Fruit fly (Drosophila melanogaster) whole organism, embryonic: ENCODE data around the gene Paris.

Source experiments
- C15 ChIP-seq: fragments of 200-800 bp; sonication (Bioruptor generic); IDR thresholded peaks from 3 replicates; pipeline ENCODE4 v1.3.6; 2022; ENCODE audit warnings: missing biosample characterization, missing genetic modification characterization
- CG11085 ChIP-seq: fragments of 200-800 bp; sonication (Bioruptor generic); IDR thresholded peaks from 2 replicates; pipeline ENCODE4 v1.3.6; 2022; ENCODE audit warnings: missing biosample characterization, missing genetic modification characterization
- CG11398 ChIP-seq: fragments of 200-800 bp; sonication (Bioruptor generic); optimal IDR thresholded peaks from 2 replicates; lab custom pipeline; 2016; ENCODE audit warnings: missing biosample characterization, missing genetic modification characterization
- CG11723 ChIP-seq: fragments of 200-800 bp; sonication (Bioruptor generic); optimal IDR thresholded peaks from 2 replicates; lab custom pipeline; 2017; ENCODE audit warnings: missing biosample characterization, mild to moderate bottlenecking, missing genetic modification characterization
- CG12659 ChIP-seq: fragments of 200-800 bp; sonication (Bioruptor generic); optimal IDR thresholded peaks from 3 replicates; lab custom pipeline; 2017; ENCODE audit warnings: mild to moderate bottlenecking, missing biosample characterization, missing genetic modification reagents, missing genetic modification characterization
- CG12769 ChIP-seq: fragments of 200-800 bp; sonication (Bioruptor generic); optimal IDR thresholded peaks from 2 replicates; lab custom pipeline; 2019; ENCODE audit warnings: missing biosample characterization, mild to moderate bottlenecking, missing genetic modification characterization, moderate library complexity
- CG15073 ChIP-seq: fragments of 200-800 bp; sonication (Bioruptor generic); optimal IDR thresholded peaks from 2 replicates; lab custom pipeline; 2016; ENCODE audit warnings: missing biosample characterization, missing genetic modification characterization
- CG15269 ChIP-seq: fragments of 200-800 bp; sonication (Bioruptor generic); optimal IDR thresholded peaks from 2 replicates; lab custom pipeline; 2018; ENCODE audit warnings: missing biosample characterization, mild to moderate bottlenecking, missing genetic modification characterization, moderate library complexity
- CG15514 ChIP-seq: fragments of 200-800 bp; sonication (Bioruptor generic); optimal IDR thresholded peaks from 3 replicates; lab custom pipeline; 2017; ENCODE audit warnings: missing biosample characterization, missing genetic modification characterization, mild to moderate bottlenecking, moderate library complexity, missing genetic modification reagents
- CG18764 ChIP-seq: fragments of 200-800 bp; sonication (Bioruptor generic); optimal IDR thresholded peaks from 3 replicates; lab custom pipeline; 2016; ENCODE audit warnings: missing biosample characterization, missing genetic modification characterization
- CG31224 ChIP-seq: fragments of 200-800 bp; sonication (Bioruptor generic); IDR thresholded peaks from 2 replicates; pipeline ENCODE4 v1.3.6; 2022; ENCODE audit warnings: missing biosample characterization, missing genetic modification characterization
- CG31365 ChIP-seq: fragments of 200-800 bp; sonication (Bioruptor generic); optimal IDR thresholded peaks from 2 replicates; lab custom pipeline; 2018; ENCODE audit warnings: missing biosample characterization, mild to moderate bottlenecking, missing genetic modification characterization
- CG31388 ChIP-seq: fragments of 200-800 bp; sonication (Bioruptor generic); optimal IDR thresholded peaks from 2 replicates; lab custom pipeline; 2016; ENCODE audit warnings: missing biosample characterization, missing genetic modification characterization
- CG32532 ChIP-seq: fragments of 200-800 bp; sonication (Bioruptor generic); IDR thresholded peaks from 2 replicates; pipeline ENCODE4 v1.3.6; 2022; ENCODE audit warnings: missing biosample characterization, missing genetic modification characterization
- CG3281 ChIP-seq: fragments of 200-800 bp; sonication (Bioruptor generic); optimal IDR thresholded peaks from 3 replicates; lab custom pipeline; 2017; ENCODE audit warnings: missing biosample characterization, mild to moderate bottlenecking, missing genetic modification characterization
- CG3838 ChIP-seq: fragments of 200-800 bp; sonication (Bioruptor generic); optimal IDR thresholded peaks from 3 replicates; lab custom pipeline; 2016; ENCODE audit warnings: missing biosample characterization, missing genetic modification characterization
- CG3847 ChIP-seq: fragments of 200-800 bp; sonication (Bioruptor generic); IDR thresholded peaks from 2 replicates; pipeline ENCODE4 v1.3.6; 2022; ENCODE audit warnings: missing biosample characterization, missing genetic modification characterization
- CG3995 ChIP-seq: fragments of 200-800 bp; sonication (Bioruptor generic); optimal IDR thresholded peaks from 3 replicates; lab custom pipeline; 2016; ENCODE audit warnings: missing biosample characterization, missing genetic modification characterization
- CG4360 ChIP-seq: fragments of 200-800 bp; sonication (Bioruptor generic); IDR thresholded peaks from 2 replicates; pipeline ENCODE4 v1.3.6; 2022; ENCODE audit warnings: missing biosample characterization, missing genetic modification characterization
- CG6683 ChIP-seq: fragments of 200-800 bp; sonication (Bioruptor generic); optimal IDR thresholded peaks from 2 replicates; lab custom pipeline; 2017; ENCODE audit warnings: missing biosample characterization, mild to moderate bottlenecking, missing genetic modification characterization, missing genetic modification reagents
- CG6854 ChIP-seq: fragments of 200-800 bp; sonication (Bioruptor generic); optimal IDR thresholded peaks from 3 replicates; lab custom pipeline; 2017; ENCODE audit warnings: missing biosample characterization, mild to moderate bottlenecking, missing genetic modification characterization
- CG9609 ChIP-seq: fragments of 200-800 bp; sonication (Bioruptor generic); optimal IDR thresholded peaks from 3 replicates; lab custom pipeline; 2016; ENCODE audit warnings: missing biosample characterization, missing genetic modification characterization
- CrebB ChIP-seq: fragments of 200-800 bp; sonication (Bioruptor generic); optimal IDR thresholded peaks from 3 replicates; lab custom pipeline; 2018; ENCODE audit warnings: missing biosample characterization, mild to moderate bottlenecking, missing genetic modification characterization
- Dbx ChIP-seq: fragments of 200-800 bp; sonication (Bioruptor generic); IDR thresholded peaks from 3 replicates; pipeline ENCODE4 v1.3.6; 2022; ENCODE audit warnings: missing biosample characterization, missing genetic modification characterization
- Dfd ChIP-seq, 2 experiments: fragments of >200 bp; optimal IDR thresholded peaks; 2 replicates each; lab custom pipeline; 2017; ENCODE audit warnings: missing biosample characterization in 2 of 2, missing genetic modification characterization in 2 of 2
- HHEX ChIP-seq: fragments of 200-800 bp; sonication (Bioruptor generic); optimal IDR thresholded peaks from 3 replicates; lab custom pipeline; 2017; ENCODE audit warnings: missing biosample characterization, mild to moderate bottlenecking, missing genetic modification characterization, missing genetic modification reagents
- HLH4C ChIP-seq: fragments of 200-800 bp; sonication (Bioruptor generic); IDR thresholded peaks from 3 replicates; pipeline ENCODE4 v1.3.6; 2022; ENCODE audit warnings: missing biosample characterization, missing genetic modification characterization; ENCODE audit not compliant: partially characterized antibody
- Mad ChIP-seq: fragments of 200-800 bp; sonication (Bioruptor generic); optimal IDR thresholded peaks from 2 replicates; lab custom pipeline; 2016; ENCODE audit warnings: missing biosample characterization, missing genetic modification characterization
- NC2β ChIP-seq: fragments of 200-800 bp; sonication (Bioruptor generic); optimal IDR thresholded peaks from 2 replicates; lab custom pipeline; 2016; ENCODE audit warnings: missing biosample characterization, missing genetic modification characterization
- Optix ChIP-seq: fragments of 200-800 bp; sonication (Bioruptor generic); IDR thresholded peaks from 3 replicates; pipeline ENCODE4 v1.3.6; 2022; ENCODE audit warnings: missing biosample characterization, missing genetic modification characterization
- Six4 ChIP-seq: fragments of 200-800 bp; sonication (Bioruptor generic); optimal IDR thresholded peaks from 2 replicates; lab custom pipeline; 2016; ENCODE audit warnings: missing biosample characterization, missing genetic modification characterization
- Sry-β ChIP-seq: fragments of 200-800 bp; sonication (Bioruptor generic); optimal IDR thresholded peaks from 2 replicates; lab custom pipeline; 2018; ENCODE audit warnings: missing biosample characterization, mild to moderate bottlenecking, missing genetic modification characterization, moderate library complexity
- Xbp1 ChIP-seq: fragments of 200-800 bp; sonication (Bioruptor generic); optimal IDR thresholded peaks from 3 replicates; lab custom pipeline; 2016; ENCODE audit warnings: missing biosample characterization, mild to moderate bottlenecking, missing genetic modification characterization
- ara ChIP-seq: fragments of 200-800 bp; sonication (Bioruptor generic); IDR thresholded peaks from 2 replicates; pipeline ENCODE4 v1.3.6; 2022; ENCODE audit warnings: missing biosample characterization, missing genetic modification characterization
- cg ChIP-seq: fragments of 200-800 bp; sonication (Bioruptor generic); optimal IDR thresholded peaks from 3 replicates; lab custom pipeline; 2019; ENCODE audit warnings: missing biosample characterization, mild to moderate bottlenecking, missing genetic modification characterization, moderate library complexity
- crol ChIP-seq: fragments of 200-800 bp; sonication (Bioruptor generic); IDR thresholded peaks from 2 replicates; pipeline ENCODE4 v1.3.6; 2022; ENCODE audit warnings: missing biosample characterization, missing genetic modification characterization
- danr ChIP-seq: fragments of 200-800 bp; sonication (Bioruptor generic); IDR thresholded peaks from 2 replicates; pipeline ENCODE4 v1.3.6; 2022; ENCODE audit warnings: missing biosample characterization, missing genetic modification characterization
- gfzf ChIP-seq: fragments of 200-800 bp; sonication (Bioruptor generic); optimal IDR thresholded peaks from 2 replicates; lab custom pipeline; 2016; ENCODE audit warnings: missing biosample characterization, mild to moderate bottlenecking, missing genetic modification characterization, moderate library complexity
- insv ChIP-seq, 2 experiments: fragments of 200-800 bp; sonication (Bioruptor generic); optimal IDR thresholded peaks; 3 replicates each; lab custom pipeline; 2016 to 2018; ENCODE audit warnings: missing biosample characterization in 2 of 2, missing genetic modification characterization in 2 of 2
- jumu ChIP-seq: fragments of 200-800 bp; sonication (Bioruptor generic); optimal IDR thresholded peaks from 3 replicates; lab custom pipeline; 2016; ENCODE audit warnings: missing biosample characterization, missing genetic modification characterization
- lola ChIP-seq, 3 experiments: fragments of >200 bp in 2 of 3; fragments of 200-800 bp in 1 of 3; sonication (Bioruptor generic) in 1 of 3; optimal IDR thresholded peaks; 2 replicates each; lab custom pipeline; 2017 to 2019; ENCODE audit warnings: missing biosample characterization in 3 of 3, missing genetic modification characterization in 3 of 3, mild to moderate bottlenecking in 1 of 3, moderate library complexity in 1 of 3
- otp ChIP-seq: fragments of 200-800 bp; sonication (Bioruptor generic); IDR thresholded peaks from 3 replicates; pipeline ENCODE4, ENCODE4 v1.3.6; 2022; ENCODE audit warnings: missing biosample characterization, missing genetic modification characterization
- pan ChIP-seq, 4 experiments: fragments of >200 bp in 3 of 4; fragments of 200-800 bp in 1 of 4; sonication (Bioruptor generic) in 1 of 4; optimal IDR thresholded peaks in 3 of 4; IDR thresholded peaks in 1 of 4; 2 replicates each; pipeline versions ENCODE4 v1.3.6 to Lab custom; 2017 to 2022; ENCODE audit warnings: missing biosample characterization in 2 of 4, missing genetic modification characterization in 2 of 4, mixed read lengths in 1 of 4
- pfk ChIP-seq: fragments of 200-800 bp; sonication (Bioruptor generic); optimal IDR thresholded peaks from 2 replicates; lab custom pipeline; 2018; ENCODE audit warnings: missing biosample characterization, mild to moderate bottlenecking, missing genetic modification characterization, moderate library complexity
- pho ChIP-seq: fragments of 200-800 bp; sonication (Bioruptor generic); optimal IDR thresholded peaks from 2 replicates; lab custom pipeline; 2016; ENCODE audit warnings: missing biosample characterization, missing genetic modification characterization
- repo ChIP-seq: fragments of 200-800 bp; sonication (Bioruptor generic); optimal IDR thresholded peaks from 2 replicates; lab custom pipeline; 2016; ENCODE audit warnings: missing biosample characterization, missing genetic modification characterization
- tio ChIP-seq: fragments of 200-800 bp; sonication (Bioruptor generic); optimal IDR thresholded peaks from 2 replicates; lab custom pipeline; 2017; ENCODE audit warnings: missing biosample characterization, missing genetic modification characterization, inconsistent platforms
- tna ChIP-seq: fragments of 200-800 bp; sonication (Bioruptor generic); IDR thresholded peaks from 2 replicates; pipeline ENCODE4 v1.3.6; 2022; ENCODE audit warnings: missing biosample characterization, missing genetic modification characterization; ENCODE audit not compliant: partially characterized antibody
- ttk ChIP-seq: fragments of 200-800 bp; sonication (Bioruptor generic); IDR thresholded peaks from 2 replicates; pipeline ENCODE4 v2.1.2; 2022; ENCODE audit warnings: missing biosample characterization, missing genetic modification characterization
- tx ChIP-seq: fragments of 200-800 bp; sonication (Bioruptor generic); optimal IDR thresholded peaks from 2 replicates; lab custom pipeline; 2016; ENCODE audit warnings: missing biosample characterization, missing genetic modification characterization
- usp ChIP-seq: fragments of >200 bp; optimal IDR thresholded peaks from 2 replicates; lab custom pipeline; 2017; ENCODE audit warnings: missing biosample characterization, missing genetic modification characterization

Paris gene

DNA sequence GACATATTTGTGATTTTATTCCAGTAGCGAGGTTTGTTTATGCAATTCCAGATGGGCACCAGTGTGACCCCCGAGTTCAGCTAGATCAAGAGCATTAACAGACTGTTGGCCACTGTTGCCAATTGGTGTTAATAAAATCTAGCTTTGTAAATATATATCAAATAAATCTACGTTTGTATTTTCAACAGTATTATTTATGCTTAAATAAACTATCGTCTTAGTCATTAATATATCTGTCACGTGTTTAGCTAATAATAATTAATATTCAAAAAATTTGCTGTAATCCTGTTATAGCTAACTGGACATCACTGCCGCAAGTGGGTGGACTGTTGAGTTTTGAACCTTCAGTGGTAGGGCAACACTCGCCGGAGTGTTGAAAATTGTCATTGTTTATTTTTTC lies 3.9 kb upstream of the Paris start, which contains the start of the genes mRpL27 and CG15435 (continued):
- TF ChIP-seq Dfd (GFP tag; optimal IDR thresholded peaks at IDR 0.05; lab: Kevin White, UChicago) (no peak), CrebB (tag; lab: Kevin White, UChicago) (no peak), CG3995 (GFP tag; lab: Kevin White, UChicago) (peak; percentile 4), CG31365 (no peak), CG6683 (peak; percentile 27), repo (GFP tag; lab: Kevin White, UChicago) (no peak), CG3281 (peak; percentile 50), CG32532 (GFP tag; lab: Robert Waterston, UW) (peak; percentile 49), CG4360 (no peak), CG3847 (GFP tag; lab: Robert Waterston, UW) (peak; percentile 67), ttk (no peak), Dbx (GFP tag; lab: Robert Waterston, UW) (no peak), tx (GFP tag; lab: Kevin White, UChicago) (no peak), tio (no peak), CG11398 (GFP tag; lab: Kevin White, UChicago) (no peak), pfk (GFP tag; lab: Kevin White, UChicago) (no peak), C15 (GFP tag; lab: Robert Waterston, UW) (no peak), pho (GFP tag; lab: Kevin White, UChicago) (peak; percentile 16), CG15269 (tag; lab: Kevin White, UChicago) (peak; percentile 49), tna (no peak), HLH4C (GFP tag; lab: Robert Waterston, UW) (no peak), danr (GFP tag; lab: Robert Waterston, UW) (no peak), CG31224 (no peak), lola (GFP tag; optimal IDR thresholded peaks at IDR 0.05; lab: Kevin White, UChicago) (peak in 1 of 3 experiments; percentile 50), CG11723 (GFP tag; lab: Kevin White, UChicago) (no peak), gfzf (GFP tag; lab: Kevin White, UChicago) (no peak), CG11085 (GFP tag; lab: Robert Waterston, UW) (no peak), NC2β (GFP tag; lab: Kevin White, UChicago) (no peak), CG15514 (GFP tag; lab: Kevin White, UChicago) (peak; percentile 61), crol (GFP tag; lab: Robert Waterston, UW) (no peak), CG15073 (GFP tag; lab: Kevin White, UChicago) (no peak), CG18764 (GFP tag; lab: Kevin White, UChicago) (no peak), Six4 (GFP tag; lab: Kevin White, UChicago) (no peak), otp (no peak), Optix (no peak), CG3838 (GFP tag; lab: Kevin White, UChicago) (no peak), pan (optimal IDR thresholded peaks at IDR 0.05; lab: Kevin White, UChicago) (no peak), pan (GFP tag; optimal IDR thresholded peaks at IDR 0.05 in 1 of 2, IDR thresholded peaks at IDR 0.05 in 1 of 2) (peak in 1 of 2 experiments; percentile 20), CG9609 (no peak), Xbp1 (GFP tag; lab: Kevin White, UChicago) (peak; percentile 26), CG6854 (GFP tag; lab: Kevin White, UChicago) (no peak), Mad (no peak), ara (no peak), CG12659 (GFP tag; lab: Kevin White, UChicago) (peak; percentile 76), jumu (GFP tag; lab: Kevin White, UChicago) (no peak), CG12769 (no peak), usp (no peak), cg (GFP tag; lab: Kevin White, UChicago) (no peak), insv (GFP tag; optimal IDR thresholded peaks at IDR 0.05; lab: Kevin White, UChicago) (no peak), Sry-β (peak; percentile 95), CG31388 (no peak), HHEX (GFP tag; lab: Kevin White, UChicago) (peak; percentile 34)
